Worm (Caenorhabditis elegans): Measurements from ENCODE around the gene nhr-239.
"Not testable (repeated sequence)": the region's sequence is repeated elsewhere in the genome, so short reads cannot be mapped to it uniquely, and the experiment has no call there.

nhr-239 gene

DNA sequence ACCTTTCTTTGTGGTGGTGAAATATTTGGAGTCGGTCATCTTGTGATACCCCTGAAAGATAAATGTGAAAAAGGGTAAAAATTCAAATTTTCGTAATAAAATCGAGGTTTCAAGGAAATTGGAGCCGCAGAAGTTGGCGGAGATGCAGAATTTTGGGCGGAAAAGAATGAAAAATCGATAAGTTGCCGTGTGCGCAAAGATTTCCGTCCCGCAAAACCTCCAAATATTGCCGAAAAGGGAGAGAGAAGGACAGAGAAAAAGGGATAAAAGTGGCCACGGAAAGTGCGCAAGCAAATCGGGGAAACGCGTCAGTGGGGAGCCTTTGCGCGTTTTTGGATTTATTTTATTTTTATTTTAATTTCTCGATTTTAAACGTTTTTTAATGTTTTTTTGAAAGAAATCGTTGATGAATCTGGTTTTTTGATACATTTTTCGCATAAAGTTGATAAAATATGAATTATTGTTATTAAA, 35.5 kb downstream of the nhr-239 start, which contains the start of gene apb-1:
apb-1 (minus strand) TSS at position 51 of the 471 bp plus-strand sequence.
- peak; percentile 74 for TF ChIP-seq pes-1 (GFP tag; IDR thresholded peaks at IDR 0.05)
- no peak for TF ChIP-seq aly-1 (tag; optimal IDR thresholded peaks at IDR 0.05)
- peak; percentile 65; the same call in 1 of the 2 replicates for TF ChIP-seq tbx-11 (GFP tag; IDR thresholded peaks at IDR 0.05)
- TF ChIP-seq ceh-36 (tag; optimal IDR thresholded peaks at IDR 0.05), result peak; percentile 42
- TF ChIP-seq ama-1 (optimal IDR thresholded peaks at IDR 0.05), result no peak
- no peak for TF ChIP-seq hnd-1 (tag; optimal IDR thresholded peaks at IDR 0.05)
- TF ChIP-seq ets-7 (tag; optimal IDR thresholded peaks at IDR 0.05), result no peak
- no peak for TF ChIP-seq tra-4 (tag; optimal IDR thresholded peaks at IDR 0.05)
- TF ChIP-seq hmg-4 (GFP tag; optimal IDR thresholded peaks at IDR 0.05), result peak; percentile 75
- TF ChIP-seq hmbx-1 (tag; optimal IDR thresholded peaks at IDR 0.05), result no peak
- peak; percentile 68 for TF ChIP-seq flt-1 (GFP tag; IDR thresholded peaks at IDR 0.05)
- 0 out of 2 replicates have a peak, but pooled peaks have one; percentile 38 for TF ChIP-seq tbx-37 (GFP tag; conservative IDR thresholded peaks at IDR 0.05)
- no peak for TF ChIP-seq B0310.2 (tag; optimal IDR thresholded peaks at IDR 0.05)
- no peak for TF ChIP-seq ceh-13 (GFP tag; optimal IDR thresholded peaks at IDR 0.05)
- 0 out of 2 replicates have a peak, but pooled peaks have one; percentile 11 for TF ChIP-seq sea-1 (GFP tag; conservative IDR thresholded peaks at IDR 0.05)
- 0 out of 2 replicates have a peak, but pooled peaks have one; percentile 50 for TF ChIP-seq scrt-1 (GFP tag; IDR thresholded peaks at IDR 0.05)
- peak; percentile 88 for TF ChIP-seq F13C5.2 (tag; optimal IDR thresholded peaks at IDR 0.05)

DNA sequence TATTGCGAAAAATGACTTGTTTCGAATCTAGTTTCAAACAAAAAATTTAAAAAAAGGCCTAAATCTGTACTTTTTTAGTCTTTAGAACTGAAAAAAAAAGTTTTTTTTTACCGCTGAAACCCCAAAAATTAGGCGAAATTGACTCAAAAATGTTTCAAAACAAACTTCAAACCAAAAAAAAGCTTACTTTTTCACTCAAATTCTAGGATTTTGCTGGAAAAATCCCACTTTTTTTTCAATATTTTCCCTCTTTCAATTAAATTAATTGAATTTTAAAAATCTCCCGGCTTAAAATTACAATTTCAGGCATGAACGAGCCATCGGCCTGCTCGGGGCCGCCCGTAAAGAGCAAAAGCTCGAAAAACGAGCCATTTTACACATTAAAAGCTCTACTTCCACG, 36.2 kb downstream of the nhr-239 start, which contains the start of gene mdt-19:
mdt-19 (plus strand) TSS at position 301 of the 400 bp plus-strand sequence.
- TF ChIP-seq pes-1 (GFP tag; IDR thresholded peaks at IDR 0.05), result no peak
- TF ChIP-seq hmg-4 (GFP tag; optimal IDR thresholded peaks at IDR 0.05), result no peak
- no peak for TF ChIP-seq flt-1 (GFP tag; IDR thresholded peaks at IDR 0.05)
- no peak for TF ChIP-seq ceh-36 (tag; optimal IDR thresholded peaks at IDR 0.05)
- TF ChIP-seq hnd-1 (tag; optimal IDR thresholded peaks at IDR 0.05), result no peak
- no peak for TF ChIP-seq sea-1 (GFP tag; conservative IDR thresholded peaks at IDR 0.05)
- no peak for TF ChIP-seq aly-1 (tag; optimal IDR thresholded peaks at IDR 0.05)
- no peak for TF ChIP-seq scrt-1 (GFP tag; IDR thresholded peaks at IDR 0.05)
- no peak for TF ChIP-seq B0310.2 (tag; optimal IDR thresholded peaks at IDR 0.05)
- TF ChIP-seq hmbx-1 (tag; optimal IDR thresholded peaks at IDR 0.05), result no peak
- no peak for TF ChIP-seq tra-4 (tag; optimal IDR thresholded peaks at IDR 0.05)
- no peak for TF ChIP-seq ets-7 (tag; optimal IDR thresholded peaks at IDR 0.05)
- TF ChIP-seq ama-1 (optimal IDR thresholded peaks at IDR 0.05), result no peak
- TF ChIP-seq F13C5.2 (tag; optimal IDR thresholded peaks at IDR 0.05), result no peak
- no peak for TF ChIP-seq tbx-11 (GFP tag; IDR thresholded peaks at IDR 0.05)
- TF ChIP-seq tbx-37 (GFP tag; conservative IDR thresholded peaks at IDR 0.05), result no peak
- no peak for TF ChIP-seq ceh-13 (GFP tag; optimal IDR thresholded peaks at IDR 0.05)

DNA sequence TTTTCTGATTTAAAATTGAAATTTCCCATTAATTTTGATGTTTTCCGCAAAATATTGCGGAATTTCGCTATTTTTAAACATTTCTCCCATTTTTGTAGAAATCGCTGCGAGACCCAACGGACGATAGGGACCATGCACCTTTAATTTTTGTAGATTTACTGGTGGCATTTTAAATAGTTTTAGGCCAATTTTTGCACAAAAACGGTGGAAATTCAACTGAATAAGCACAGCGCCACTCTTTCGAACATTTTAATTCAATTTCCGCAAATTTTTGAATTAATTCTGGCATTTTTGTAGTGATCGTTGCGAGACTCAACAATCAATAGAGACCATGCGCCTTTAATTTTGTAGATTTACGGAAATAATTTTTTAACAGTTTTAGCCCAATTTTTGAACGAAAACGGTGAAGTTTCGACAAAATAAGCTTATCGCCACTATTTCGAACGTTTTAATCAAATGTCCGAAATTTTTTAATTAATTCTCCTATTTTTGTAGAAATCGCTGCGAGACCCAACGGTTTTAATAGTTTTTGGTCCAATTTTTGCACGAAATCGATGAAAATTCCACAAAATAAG, 37.1 kb downstream of the nhr-239 start:
- TF ChIP-seq B0310.2 (tag; optimal IDR thresholded peaks at IDR 0.05) (no peak), sea-1 (GFP tag; conservative IDR thresholded peaks at IDR 0.05) (no peak), tra-4 (tag; optimal IDR thresholded peaks at IDR 0.05) (no peak), pes-1 (GFP tag; IDR thresholded peaks at IDR 0.05) (no peak), F13C5.2 (tag; optimal IDR thresholded peaks at IDR 0.05) (no peak), scrt-1 (GFP tag; IDR thresholded peaks at IDR 0.05) (no peak), ceh-13 (GFP tag; optimal IDR thresholded peaks at IDR 0.05) (no peak), hnd-1 (tag; optimal IDR thresholded peaks at IDR 0.05) (no peak), ets-7 (tag; optimal IDR thresholded peaks at IDR 0.05) (no peak), aly-1 (tag; optimal IDR thresholded peaks at IDR 0.05) (no peak), tbx-11 (GFP tag; IDR thresholded peaks at IDR 0.05) (no peak), hmg-4 (GFP tag; optimal IDR thresholded peaks at IDR 0.05) (no peak), tbx-37 (GFP tag; conservative IDR thresholded peaks at IDR 0.05) (no peak), ceh-36 (tag; optimal IDR thresholded peaks at IDR 0.05) (no peak), hmbx-1 (tag; optimal IDR thresholded peaks at IDR 0.05) (no peak), flt-1 (GFP tag; IDR thresholded peaks at IDR 0.05) (no peak), ama-1 (optimal IDR thresholded peaks at IDR 0.05) (no peak)

DNA sequence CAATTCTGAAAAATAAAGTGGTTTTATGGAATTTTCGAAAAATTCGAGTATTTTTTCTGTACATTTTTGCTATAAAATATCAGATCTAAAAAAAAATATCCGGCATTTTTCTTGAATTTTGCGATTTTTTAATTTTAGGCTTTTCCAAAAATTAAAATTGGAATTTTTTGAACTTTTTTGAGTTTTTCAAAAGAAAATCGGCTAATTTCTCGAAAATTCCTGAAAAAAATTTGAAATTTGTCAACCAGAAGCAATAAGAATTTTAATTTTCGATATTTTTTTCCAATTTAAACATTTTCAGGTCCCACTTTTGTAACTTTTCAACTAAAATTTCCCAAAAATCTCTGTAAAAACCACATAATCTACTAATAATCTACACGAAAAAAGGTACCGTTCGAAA, 42.2 kb downstream of the nhr-239 start, which contains the start of gene Y71H2B.11:
Y71H2B.11 (plus strand) TSS at position 301 of the 400 bp plus-strand sequence.
- TF ChIP-seq hnd-1 (tag; optimal IDR thresholded peaks at IDR 0.05), result no peak
- no peak for TF ChIP-seq sea-1 (GFP tag; conservative IDR thresholded peaks at IDR 0.05)
- TF ChIP-seq tra-4 (tag; optimal IDR thresholded peaks at IDR 0.05), result no peak
- no peak for TF ChIP-seq hmg-4 (GFP tag; optimal IDR thresholded peaks at IDR 0.05)
- no peak for TF ChIP-seq B0310.2 (tag; optimal IDR thresholded peaks at IDR 0.05)
- TF ChIP-seq ceh-36 (tag; optimal IDR thresholded peaks at IDR 0.05), result no peak
- no peak for TF ChIP-seq ets-7 (tag; optimal IDR thresholded peaks at IDR 0.05)

DNA sequence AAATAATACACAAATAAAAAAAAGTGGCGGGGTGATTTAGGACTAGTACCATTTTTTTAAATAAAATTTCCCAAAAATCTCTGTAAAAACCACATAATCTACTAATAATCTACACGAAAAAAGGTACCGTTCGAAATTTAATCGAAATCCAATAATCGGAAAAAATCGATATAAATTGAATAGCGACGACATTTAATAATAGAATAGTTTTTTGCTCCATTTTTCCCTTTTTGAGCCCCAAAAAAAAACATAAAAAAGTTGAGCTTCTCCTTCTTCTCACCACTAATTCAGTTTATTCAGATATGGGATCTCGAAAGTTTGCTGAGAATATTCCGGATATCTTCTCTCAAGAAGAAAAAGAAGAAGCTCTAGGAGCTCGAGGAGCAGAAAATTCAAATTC, 46.2 kb downstream of the nhr-239 start, which contains the start of gene Y71H2B.5:
Y71H2B.5 (plus strand) TSS at position 301 of the 400 bp plus-strand sequence.
- not testable (repeated sequence) for TF ChIP-seq ceh-13 (GFP tag; optimal IDR thresholded peaks at IDR 0.05); B0310.2 (tag; optimal IDR thresholded peaks at IDR 0.05); hmg-4 (GFP tag; optimal IDR thresholded peaks at IDR 0.05)

Data from whole organism, early embryonic.